Fruit fly (Drosophila melanogaster) whole organism, wandering third instar larva: ENCODE measurements around the gene MEP-1.

Source experiments
- Abd-B ChIP-seq: fragments of >200 bp; optimal IDR thresholded peaks from 2 replicates; lab custom pipeline; 2017; ENCODE audit warnings: missing biosample characterization, missing genetic modification characterization
- CrebA ChIP-seq: fragments of 200-800 bp; sonication (Bioruptor generic); optimal IDR thresholded peaks from 2 replicates; lab custom pipeline; 2016; ENCODE audit warnings: missing biosample characterization, mild to moderate bottlenecking, missing genetic modification characterization, borderline replicate concordance
- Dfd ChIP-seq: fragments of >200 bp; optimal IDR thresholded peaks from 2 replicates; lab custom pipeline; 2017; ENCODE audit warnings: missing biosample characterization, missing genetic modification characterization
- Mio ChIP-seq: sonication (Bioruptor generic); optimal IDR thresholded peaks from 2 replicates; lab custom pipeline; 2016; ENCODE audit warnings: missing biosample characterization, missing genetic modification characterization
- OdsH ChIP-seq: fragments of 200-800 bp; sonication (Bioruptor generic); optimal IDR thresholded peaks from 2 replicates; lab custom pipeline; 2016; ENCODE audit warnings: missing biosample characterization, mild to moderate bottlenecking, missing genetic modification characterization
- ey ChIP-seq: fragments of 200-800 bp; sonication (Bioruptor generic); optimal IDR thresholded peaks from 2 replicates; lab custom pipeline; 2016; ENCODE audit warnings: missing biosample characterization, missing genetic modification characterization
- psq ChIP-seq: fragments of 200-800 bp; sonication (Bioruptor generic); optimal IDR thresholded peaks from 3 replicates; lab custom pipeline; 2017; ENCODE audit warnings: missing biosample characterization, mild to moderate bottlenecking, missing genetic modification characterization, moderate library complexity
- rgr ChIP-seq: fragments of 200-800 bp; sonication (Bioruptor generic); optimal IDR thresholded peaks from 3 replicates; lab custom pipeline; 2016; ENCODE audit warnings: missing biosample characterization, mild to moderate bottlenecking, missing genetic modification characterization
- usp ChIP-seq: fragments of >200 bp; optimal IDR thresholded peaks from 2 replicates; lab custom pipeline; 2017; ENCODE audit warnings: missing biosample characterization, missing genetic modification characterization

DNA sequence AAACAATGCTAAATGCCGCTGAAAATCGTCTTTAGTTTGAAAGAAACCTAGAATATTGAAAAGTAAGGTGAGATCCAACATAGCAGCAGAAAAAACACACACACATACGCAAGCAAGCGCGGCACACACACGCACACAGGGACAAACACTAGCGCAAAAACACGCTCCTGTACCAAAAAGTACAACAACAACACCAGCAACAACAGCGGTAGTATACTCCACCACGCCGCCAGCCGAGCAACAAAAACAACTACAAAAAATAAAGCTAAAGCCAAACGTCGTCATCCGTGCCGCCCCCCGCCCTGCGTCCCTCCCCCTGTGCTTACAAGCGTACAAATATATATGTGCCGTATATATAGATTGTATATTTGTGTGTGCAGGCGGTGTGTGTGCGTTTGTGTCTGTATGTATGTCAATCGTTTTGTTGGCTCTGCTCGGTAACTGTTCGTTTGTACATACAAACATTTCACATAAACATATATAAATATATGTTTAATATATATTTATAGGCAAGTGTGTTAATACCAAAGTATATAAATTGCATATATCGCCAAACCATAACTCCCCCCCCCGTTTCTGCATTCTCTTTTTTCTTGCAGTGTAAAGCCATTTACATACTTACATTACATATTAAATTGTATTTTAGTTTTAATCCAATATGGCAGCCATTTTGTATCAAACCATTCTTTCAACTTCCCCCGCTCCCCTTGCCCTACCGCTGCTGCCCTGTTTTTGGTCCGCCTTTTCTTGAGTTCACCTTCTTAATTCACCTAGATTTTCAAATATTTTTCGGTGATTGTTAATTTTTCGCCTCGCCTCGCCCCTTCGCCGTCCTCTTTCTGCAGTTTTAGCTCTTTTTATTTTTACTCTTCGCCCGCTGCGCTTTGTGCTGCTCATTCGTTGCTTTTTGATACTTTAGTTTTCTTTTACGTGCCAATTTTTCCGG is 4.8 kb downstream of the MEP-1 start:
- TF ChIP-seq psq (no peak), Dfd (GFP tag; lab: Kevin White, UChicago) (no peak), rgr (peak; percentile 37), ey (GFP tag; lab: Kevin White, UChicago) (no peak), Mio (GFP tag; lab: Kevin White, UChicago) (no peak), usp (GFP tag; lab: Kevin White, UChicago) (no peak), Abd-B (no peak), CrebA (GFP tag; lab: Kevin White, UChicago) (no peak), OdsH (no peak)
